Fruit fly (Drosophila melanogaster) S2 (cell line): Measurements from ENCODE around the gene CG44257.
A peak's percentile ranks its signal among the peaks of the same experiment; 100 is the strongest.

ENCODE experiments used
- CG8478 ChIP-seq: fragments of >200 bp; optimal IDR thresholded peaks from 2 replicates; lab custom pipeline; 2018
- CTCF ChIP-seq, 2 experiments: fragments of >200 bp; optimal IDR thresholded peaks; 2 replicates each; lab custom pipeline; 2018

The CG44257 gene

DNA sequence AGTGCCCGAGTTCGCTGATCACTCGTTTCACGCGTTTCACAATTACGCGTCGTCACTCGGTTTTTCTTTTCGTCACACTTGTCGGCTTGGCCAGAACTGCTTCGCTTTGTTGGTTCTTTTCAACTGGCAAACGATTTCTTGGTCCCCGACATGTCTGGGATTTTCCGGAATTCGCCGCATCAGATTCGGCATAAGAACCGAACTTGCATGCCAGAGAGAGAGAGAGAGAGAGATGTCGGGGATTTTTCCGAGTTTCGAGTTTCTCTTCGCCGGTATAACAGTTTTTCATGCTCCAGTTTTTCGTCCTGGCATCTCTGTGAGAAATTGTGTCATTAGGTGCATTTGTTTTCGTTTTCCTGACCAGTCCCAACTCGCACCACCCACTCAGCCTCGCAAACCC lies at the start of gene CG44257, which contains the start of gene beat-IIb:
CG44257 (plus strand) TSS at position 330 of the 400 bp plus-strand sequence.
beat-IIb (minus strand) TSS at position 101 of the 400 bp plus-strand sequence.
- TF ChIP-seq CTCF (optimal IDR thresholded peaks at IDR 0.05; lab: Kevin White, UChicago) (no peak), CG8478 (lab: Kevin White, UChicago) (no peak)

- TF ChIP-seq CTCF (optimal IDR thresholded peaks at IDR 0.05; lab: Kevin White, UChicago): no peak
- TF ChIP-seq CG8478 (lab: Kevin White, UChicago): no peak
Measured at dm6 chr3R:17219927-17220326, 45.2 kb upstream of the CG44257 start.

dm6 chr3R:17222974-17223373 lies 42.1 kb upstream of the CG44257 start, which contains the start of gene CG31262:
Gene CG31262 (minus strand): TSS chr3R:17223074.
- TF ChIP-seq CTCF (optimal IDR thresholded peaks at IDR 0.05; lab: Kevin White, UChicago) (no peak), CG8478 (lab: Kevin White, UChicago) (no peak)

DNA sequence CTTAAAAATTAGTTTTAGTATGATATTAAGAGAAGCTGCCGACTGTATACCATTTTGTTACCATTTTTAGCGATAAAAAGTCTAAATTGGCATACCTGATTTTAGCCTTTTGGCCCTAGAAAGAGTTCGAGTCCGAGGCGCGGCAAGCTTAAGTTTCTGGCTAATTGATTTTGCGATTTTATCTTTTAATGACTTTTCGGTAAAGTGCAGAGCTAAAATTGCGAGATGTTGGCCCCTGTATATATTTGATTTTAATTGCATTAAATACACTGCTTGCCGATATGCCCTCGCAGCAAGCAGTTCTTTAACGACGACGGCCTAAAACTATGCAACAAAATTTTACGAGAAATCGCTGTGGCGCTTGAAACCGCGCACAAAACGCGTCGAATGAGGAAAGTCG lies 33.5 kb upstream of the CG44257 start:
- peak; percentile 39 to 47 for TF ChIP-seq CTCF (optimal IDR thresholded peaks at IDR 0.05; lab: Kevin White, UChicago)
- TF ChIP-seq CG8478 (lab: Kevin White, UChicago): no peak

dm6 chr3R:17236936-17237335 lies 28.1 kb upstream of the CG44257 start:
- TF ChIP-seq CG8478 (lab: Kevin White, UChicago): no peak
- TF ChIP-seq CTCF (optimal IDR thresholded peaks at IDR 0.05; lab: Kevin White, UChicago): no peak

DNA sequence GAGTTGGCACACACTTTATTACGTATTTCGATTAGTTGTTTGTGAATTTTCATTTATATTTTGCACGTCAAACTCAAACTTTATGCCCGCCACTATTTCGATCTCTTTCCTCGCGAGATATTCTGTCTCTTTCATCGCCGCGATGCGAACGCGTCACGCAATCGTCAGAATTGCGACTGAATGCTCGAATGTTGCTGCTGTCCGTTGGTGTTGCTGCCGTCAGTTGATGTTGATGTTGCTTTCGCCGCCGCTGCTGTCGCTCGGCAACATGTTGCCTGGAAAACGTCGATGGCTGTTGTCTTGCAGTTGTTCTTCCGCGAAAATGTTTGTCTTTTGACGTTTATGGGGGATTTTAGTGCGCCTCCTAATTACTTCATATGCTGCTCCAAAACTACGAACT lies 17.4 kb upstream of the CG44257 start:
- TF ChIP-seq CTCF (optimal IDR thresholded peaks at IDR 0.05; lab: Kevin White, UChicago) (no peak), CG8478 (lab: Kevin White, UChicago) (no peak)

DNA sequence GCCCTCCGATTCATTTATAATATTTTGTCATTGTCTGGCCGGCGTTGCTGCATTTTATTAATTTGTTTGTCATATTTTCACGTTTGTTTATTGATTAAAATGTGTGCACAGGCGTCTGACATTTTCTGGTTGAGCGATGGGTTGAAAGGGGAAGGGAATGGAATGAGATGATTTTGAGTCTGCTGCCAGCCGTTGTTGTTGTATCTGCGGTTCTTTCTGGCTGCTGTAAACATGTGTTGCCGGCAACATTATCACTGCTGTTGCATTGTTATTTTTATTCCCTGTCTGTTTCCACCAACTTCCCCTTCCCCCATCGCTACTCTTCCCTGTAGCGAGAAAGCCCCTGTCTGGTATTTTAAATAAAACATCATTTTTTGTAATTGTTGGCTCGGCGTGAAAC lies 15.8 kb upstream of the CG44257 start:
- TF ChIP-seq CTCF (optimal IDR thresholded peaks at IDR 0.05; lab: Kevin White, UChicago) (no peak), CG8478 (lab: Kevin White, UChicago) (no peak)

dm6 chr3R:17251271-17251670 lies 13.8 kb upstream of the CG44257 start:
- TF ChIP-seq CG8478 (lab: Kevin White, UChicago) (no peak), CTCF (optimal IDR thresholded peaks at IDR 0.05; lab: Kevin White, UChicago) (no peak)

DNA sequence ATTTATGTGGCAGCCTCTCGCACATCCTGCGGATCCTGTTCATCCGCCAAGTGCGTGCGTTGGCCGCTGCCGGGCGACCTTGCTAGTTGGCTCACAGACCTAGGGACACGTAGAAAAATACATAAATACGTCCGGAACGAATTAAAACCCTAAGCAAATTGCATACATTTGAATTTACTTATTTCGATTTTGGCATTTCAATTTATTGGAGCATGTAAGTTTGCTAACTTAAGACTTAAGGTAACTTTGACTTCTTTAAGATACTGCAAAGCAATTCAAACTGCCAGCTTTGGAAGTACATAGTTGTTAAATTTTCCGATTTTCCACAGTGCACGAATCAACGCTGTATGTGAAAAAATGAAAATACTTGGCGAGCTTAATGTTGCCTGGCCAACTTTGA lies 11.0 kb upstream of the CG44257 start, which contains the start of gene CG44259:
CG44259 (minus strand) TSS at position 101 of the 400 bp plus-strand sequence.
- no peak for TF ChIP-seq CTCF (optimal IDR thresholded peaks at IDR 0.05; lab: Kevin White, UChicago)
- no peak for TF ChIP-seq CG8478 (lab: Kevin White, UChicago)

dm6 chr3R:17283495-17283894 lies 18.4 kb downstream of the CG44257 start, which contains the start of gene CG31418:
Gene CG31418 (plus strand): TSS chr3R:17283795.
- no peak for TF ChIP-seq CTCF (optimal IDR thresholded peaks at IDR 0.05; lab: Kevin White, UChicago)
- no peak for TF ChIP-seq CG8478 (lab: Kevin White, UChicago)

- TF ChIP-seq CG8478 (lab: Kevin White, UChicago) (no peak), CTCF (optimal IDR thresholded peaks at IDR 0.05; lab: Kevin White, UChicago) (no peak)
Measured at dm6 chr3R:17284348-17284747, 19.3 kb downstream of the CG44257 start, which contains the start of gene CG31419. Gene CG31419 (plus strand): TSS chr3R:17284648.

DNA sequence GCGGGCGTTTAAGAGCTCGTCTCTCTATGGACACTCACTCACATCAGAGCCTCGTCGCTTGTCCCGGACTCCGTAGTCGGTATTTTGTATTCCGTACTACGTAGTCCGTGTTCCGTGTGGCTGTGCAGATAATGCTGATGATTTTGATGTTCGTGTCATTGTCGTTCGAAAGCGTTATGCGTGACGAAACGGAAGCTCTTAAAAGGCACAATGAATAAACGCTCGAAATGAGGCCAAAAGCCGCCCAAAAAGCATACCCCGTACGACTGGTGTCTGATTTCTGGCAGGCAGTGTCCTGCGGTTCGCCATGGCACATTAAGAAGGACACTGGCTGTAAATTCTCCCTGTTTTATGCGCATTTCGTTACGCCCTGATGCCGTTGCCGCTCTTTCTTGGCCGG lies 24.0 kb downstream of the CG44257 start:
- TF ChIP-seq CTCF (optimal IDR thresholded peaks at IDR 0.05; lab: Kevin White, UChicago) (no peak), CG8478 (lab: Kevin White, UChicago) (no peak)
